Fruit fly (Drosophila melanogaster) S2 (cell line): Measurements from ENCODE around the gene Tfb5.

ENCODE experiments used
- CG8478 ChIP-seq: fragments of >200 bp; optimal IDR thresholded peaks from 2 replicates; lab custom pipeline; 2018
- CTCF ChIP-seq, 2 experiments: fragments of >200 bp; optimal IDR thresholded peaks; 2 replicates each; lab custom pipeline; 2018

DNA sequence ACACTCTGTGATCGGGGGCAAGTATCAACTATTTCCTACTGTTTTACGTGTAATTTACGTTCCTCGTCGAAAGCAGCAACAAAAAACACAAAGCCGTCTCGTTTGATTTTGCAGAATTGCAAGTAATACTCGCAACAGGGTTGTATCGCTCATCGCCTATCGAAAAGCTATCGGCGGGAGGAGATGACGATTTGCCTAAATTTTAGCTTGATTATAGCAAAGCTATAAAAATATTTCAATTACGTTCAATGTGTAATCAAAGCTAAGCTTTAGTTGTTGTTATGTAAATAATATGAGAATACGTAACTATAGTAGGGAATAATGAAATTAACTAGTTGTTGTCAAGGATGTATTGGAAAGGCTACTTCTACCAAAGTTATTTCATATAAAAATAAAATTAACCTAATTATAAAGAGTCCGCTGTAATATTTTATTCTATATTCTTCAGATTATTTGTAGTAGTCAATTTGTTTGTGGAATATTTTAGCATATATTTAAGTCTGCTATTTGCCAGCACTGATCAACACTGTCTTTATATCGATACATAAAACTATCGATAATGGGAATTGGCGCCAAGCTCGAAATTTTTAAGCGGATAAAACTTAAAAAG, 49.1 kb upstream of the Tfb5 start, which contains the start of gene Rpn11:
- no peak for TF ChIP-seq CG8478 (lab: Kevin White, UChicago)
- TF ChIP-seq CTCF (optimal IDR thresholded peaks at IDR 0.05; lab: Kevin White, UChicago) = no peak
